Worm (Caenorhabditis elegans) whole organism, young adult: ENCODE results near the gene F58A6.2.
A peak's percentile ranks its signal among the peaks of the same experiment; 100 is the strongest.

Source experiments
- B0261.1 ChIP-seq: sonication (generic microtip); optimal IDR thresholded peaks from 2 replicates; lab custom pipeline; 2016; ENCODE audit warnings: mild to moderate bottlenecking, missing genetic modification characterization, moderate library complexity, missing compliant biosample characterization
- B0336.3 ChIP-seq: fragments of 200-800 bp; sonication (Bioruptor generic); IDR thresholded peaks from 2 replicates; pipeline ENCODE4 v1.3.6; 2022; ENCODE audit warnings: missing genetic modification characterization, missing compliant biosample characterization
- C17E4.6 ChIP-seq: fragments of 200-800 bp; sonication (Bioruptor generic); IDR thresholded peaks from 2 replicates; pipeline ENCODE4 v1.3.6; 2022; ENCODE audit warnings: missing genetic modification reagents, missing genetic modification characterization, missing compliant biosample characterization
- D2030.7 ChIP-seq: fragments of 200-800 bp; sonication (Bioruptor generic); IDR thresholded peaks from 2 replicates; pipeline ENCODE4 v1.3.6; 2022; ENCODE audit warnings: missing genetic modification reagents, missing genetic modification characterization, missing compliant biosample characterization
- F37B4.10 ChIP-seq: fragments of 200-800 bp; sonication (Bioruptor generic); IDR thresholded peaks from 2 replicates; pipeline ENCODE4 v1.3.6; 2022; ENCODE audit warnings: missing genetic modification characterization, missing compliant biosample characterization
- F49E8.2 ChIP-seq: sonication (generic microtip); optimal IDR thresholded peaks from 3 replicates; lab custom pipeline; 2017; ENCODE audit warnings: missing genetic modification characterization, mild to moderate bottlenecking, missing compliant biosample characterization, antibody characterized with exemption, moderate library complexity; ENCODE audit not compliant: insufficient read depth
- K12H6.12 ChIP-seq: fragments of 200-800 bp; sonication (Bioruptor generic); optimal IDR thresholded peaks from 2 replicates; lab custom pipeline; 2018; ENCODE audit warnings: mild to moderate bottlenecking, missing genetic modification characterization, missing compliant biosample characterization
- Y53F4B.3 ChIP-seq: fragments of 200-800 bp; sonication (Bioruptor generic); IDR thresholded peaks from 2 replicates; pipeline ENCODE4 v1.3.6; 2022; ENCODE audit warnings: missing genetic modification reagents, missing genetic modification characterization, missing compliant biosample characterization
- Y67H2A.10 ChIP-seq: fragments of 200-800 bp; sonication (Bioruptor generic); conservative IDR thresholded peaks from 2 replicates; pipeline ENCODE4 v1.3.6; 2022; ENCODE audit warnings: missing genetic modification reagents, missing genetic modification characterization, missing compliant biosample characterization
- Y79H2A.3 ChIP-seq: fragments of 200-800 bp; sonication (Bioruptor generic); conservative IDR thresholded peaks from 2 replicates; pipeline ENCODE4 v1.3.6; 2022; ENCODE audit warnings: missing genetic modification reagents, missing genetic modification characterization, missing compliant biosample characterization
- akir-1 ChIP-seq: fragments of 200-800 bp; sonication (Bioruptor generic); optimal IDR thresholded peaks from 2 replicates; lab custom pipeline; 2018; ENCODE audit warnings: mild to moderate bottlenecking, missing genetic modification characterization, moderate library complexity, missing compliant biosample characterization
- aptf-2 ChIP-seq: fragments of 200-800 bp; sonication (Bioruptor generic); conservative IDR thresholded peaks from 2 replicates; pipeline ENCODE4 v1.3.6; 2022; ENCODE audit warnings: missing genetic modification reagents, missing genetic modification characterization, missing compliant biosample characterization
- aptf-3 ChIP-seq: fragments of 200-800 bp; sonication (Bioruptor generic); IDR thresholded peaks from 2 replicates; pipeline ENCODE4 v1.3.6; 2022; ENCODE audit warnings: missing genetic modification characterization, missing compliant biosample characterization
- bed-1 ChIP-seq: fragments of 200-800 bp; sonication (Bioruptor generic); IDR thresholded peaks from 2 replicates; pipeline ENCODE4 v1.3.6; 2022; ENCODE audit warnings: missing genetic modification reagents, missing genetic modification characterization, missing compliant biosample characterization
- bed-2 ChIP-seq: fragments of 200-800 bp; sonication (Bioruptor generic); IDR thresholded peaks from 2 replicates; pipeline ENCODE4 v1.3.6; 2022; ENCODE audit warnings: missing genetic modification reagents, missing genetic modification characterization, missing compliant biosample characterization
- ccch-3 ChIP-seq: fragments of 200-800 bp; sonication (Bioruptor generic); optimal IDR thresholded peaks from 2 replicates; lab custom pipeline; 2018; ENCODE audit warnings: mild to moderate bottlenecking, missing genetic modification characterization, missing compliant biosample characterization
- cebp-1 ChIP-seq, 2 experiments: fragments of 200-800 bp in 1 of 2; sonication (Bioruptor generic) in 1 of 2; sonication (generic microtip) in 1 of 2; IDR thresholded peaks in 1 of 2; optimal IDR thresholded peaks in 1 of 2; 2 replicates each; pipeline versions ENCODE4 v1.3.6 to Lab custom; 2017 to 2022; ENCODE audit warnings: missing compliant biosample characterization in 2 of 2, missing genetic modification characterization in 2 of 2, mild to moderate bottlenecking in 1 of 2, missing genetic modification reagents in 1 of 2, moderate library complexity in 1 of 2
- ceh-100 ChIP-seq: fragments of 200-800 bp; sonication (Bioruptor generic); IDR thresholded peaks from 2 replicates; pipeline ENCODE4 v1.3.6; 2022; ENCODE audit warnings: missing genetic modification reagents, missing genetic modification characterization, missing compliant biosample characterization
- ceh-40 ChIP-seq: fragments of 200-800 bp; sonication (Bioruptor generic); IDR thresholded peaks from 2 replicates; pipeline ENCODE4 v1.3.6; 2022; ENCODE audit warnings: missing genetic modification characterization, missing compliant biosample characterization
- die-1 ChIP-seq: sonication (generic microtip); optimal IDR thresholded peaks from 2 replicates; lab custom pipeline; 2016; ENCODE audit warnings: missing genotype, mild to moderate bottlenecking, missing genetic modification characterization, missing compliant biosample characterization
- dpl-1 ChIP-seq: fragments of 150-350 bp; optimal IDR thresholded peaks from 2 replicates; lab custom pipeline; 2014; ENCODE audit warnings: missing biosample characterization, missing genetic modification reagents, missing genetic modification characterization
- efl-1 ChIP-seq: fragments of 150-350 bp; optimal IDR thresholded peaks from 2 replicates; lab custom pipeline; 2014; ENCODE audit warnings: missing biosample characterization, missing genetic modification reagents, missing genetic modification characterization
- ekl-4 ChIP-seq: fragments of 200-800 bp; sonication (Bioruptor generic); IDR thresholded peaks from 2 replicates; pipeline ENCODE4 v1.3.6; 2022; ENCODE audit warnings: missing genetic modification reagents, missing genetic modification characterization, missing compliant biosample characterization
- ets-4 ChIP-seq: fragments of 200-800 bp; sonication (Bioruptor generic); optimal IDR thresholded peaks from 2 replicates; lab custom pipeline; 2018; ENCODE audit warnings: mild to moderate bottlenecking, missing genetic modification characterization, missing compliant biosample characterization
- fkh-3 ChIP-seq: sonication (generic microtip); optimal IDR thresholded peaks from 2 replicates; lab custom pipeline; 2016; ENCODE audit warnings: mild to moderate bottlenecking, missing genetic modification characterization, missing compliant biosample characterization
- him-1 ChIP-seq: sonication (generic microtip); optimal IDR thresholded peaks from 2 replicates; lab custom pipeline; 2016; ENCODE audit warnings: missing genotype, missing genetic modification reagents, missing genetic modification characterization, missing compliant biosample characterization
- hmg-1.2 ChIP-seq: fragments of 200-800 bp; sonication (Bioruptor generic); IDR thresholded peaks from 2 replicates; pipeline ENCODE4 v1.3.6; 2022; ENCODE audit warnings: missing genetic modification reagents, missing genetic modification characterization, missing compliant biosample characterization
- let-526 ChIP-seq: fragments of 200-800 bp; sonication (Bioruptor generic); IDR thresholded peaks from 2 replicates; pipeline ENCODE4 v1.3.6; 2022; ENCODE audit warnings: missing genetic modification reagents, missing genetic modification characterization, missing compliant biosample characterization
- madf-10 ChIP-seq: sonication (generic microtip); optimal IDR thresholded peaks from 2 replicates; lab custom pipeline; 2016; ENCODE audit warnings: mild to moderate bottlenecking, missing genetic modification characterization, missing compliant biosample characterization
- madf-8 ChIP-seq: fragments of 200-800 bp; sonication (Bioruptor generic); conservative IDR thresholded peaks from 2 replicates; pipeline ENCODE4 v1.3.6; 2022; ENCODE audit warnings: missing genetic modification reagents, missing genetic modification characterization, missing compliant biosample characterization
- mes-4 ChIP-seq: sonication (generic microtip); optimal IDR thresholded peaks from 2 replicates; lab custom pipeline; 2016; ENCODE audit warnings: missing genotype, missing genetic modification characterization, missing compliant biosample characterization
- pbrm-1 ChIP-seq: fragments of 200-800 bp; sonication (Bioruptor generic); IDR thresholded peaks from 2 replicates; pipeline ENCODE4 v1.3.6; 2022; ENCODE audit warnings: missing genetic modification reagents, missing genetic modification characterization, missing compliant biosample characterization
- pha-4 ChIP-seq: fragments of 150-350 bp; sonication (generic microtip); optimal IDR thresholded peaks from 2 replicates; lab custom pipeline; 2014; ENCODE audit warnings: missing biosample characterization, missing genetic modification reagents, missing genetic modification characterization
- sea-2 ChIP-seq: fragments of 200-800 bp; sonication (Bioruptor generic); IDR thresholded peaks from 2 replicates; pipeline ENCODE4 v1.3.6; 2022; ENCODE audit warnings: missing genetic modification characterization, missing compliant biosample characterization
- snpc-1.3 ChIP-seq: sonication (generic microtip); optimal IDR thresholded peaks from 2 replicates; lab custom pipeline; 2017; ENCODE audit warnings: missing genetic modification characterization, mild to moderate bottlenecking, missing compliant biosample characterization, antibody characterized with exemption, moderate library complexity, missing genotype, missing genetic modification reagents; ENCODE audit not compliant: insufficient read depth
- snpc-3.4 ChIP-seq: sonication (generic microtip); optimal IDR thresholded peaks from 2 replicates; lab custom pipeline; 2017; ENCODE audit warnings: missing genetic modification characterization, mild to moderate bottlenecking, missing compliant biosample characterization, antibody characterized with exemption, moderate library complexity, missing genotype, missing genetic modification reagents
- snpc-4 ChIP-seq, 5 experiments: fragments of 150-350 bp in 1 of 5; sonication (generic microtip) in 4 of 5; optimal IDR thresholded peaks; 2 replicates each; lab custom pipeline; 2014 to 2018; ENCODE audit warnings: missing genetic modification characterization in 5 of 5, missing biosample characterization in 3 of 5, antibody characterized with exemption in 2 of 5, mild to moderate bottlenecking in 2 of 5, missing compliant biosample characterization in 2 of 5, missing genotype in 2 of 5, moderate library complexity in 2 of 5, missing genetic modification reagents in 1 of 5
- tbp1 ChIP-seq: fragments of 200-800 bp; sonication (Bioruptor generic); optimal IDR thresholded peaks from 2 replicates; lab custom pipeline; 2018; ENCODE audit warnings: mild to moderate bottlenecking, missing genetic modification characterization, missing compliant biosample characterization
- tbx-9 ChIP-seq: sonication (generic microtip); optimal IDR thresholded peaks from 2 replicates; lab custom pipeline; 2016; ENCODE audit warnings: borderline replicate concordance, missing genetic modification characterization, inconsistent platforms, missing compliant biosample characterization
- unc-62 ChIP-seq: fragments of 150-350 bp; optimal IDR thresholded peaks from 2 replicates; lab custom pipeline; 2014; ENCODE audit warnings: missing biosample characterization, missing genetic modification reagents, missing genetic modification characterization
- xnd-1 ChIP-seq: sonication (generic microtip); optimal IDR thresholded peaks from 2 replicates; lab custom pipeline; 2016; ENCODE audit warnings: missing genotype, missing genetic modification reagents, missing genetic modification characterization, missing compliant biosample characterization
- ztf-18 ChIP-seq: sonication (generic microtip); optimal IDR thresholded peaks from 2 replicates; lab custom pipeline; 2016; ENCODE audit warnings: missing genotype, mild to moderate bottlenecking, missing genetic modification characterization, missing compliant biosample characterization
- ztf-28 ChIP-seq: fragments of 200-800 bp; sonication (Bioruptor generic); IDR thresholded peaks from 2 replicates; pipeline ENCODE4 v1.3.6; 2022; ENCODE audit warnings: missing genetic modification reagents, missing genetic modification characterization, missing compliant biosample characterization
- ztf-3 ChIP-seq: fragments of 200-800 bp; sonication (Bioruptor generic); optimal IDR thresholded peaks from 2 replicates; lab custom pipeline; 2018; ENCODE audit warnings: mild to moderate bottlenecking, missing genetic modification characterization, missing compliant biosample characterization

F58A6.2 gene

DNA sequence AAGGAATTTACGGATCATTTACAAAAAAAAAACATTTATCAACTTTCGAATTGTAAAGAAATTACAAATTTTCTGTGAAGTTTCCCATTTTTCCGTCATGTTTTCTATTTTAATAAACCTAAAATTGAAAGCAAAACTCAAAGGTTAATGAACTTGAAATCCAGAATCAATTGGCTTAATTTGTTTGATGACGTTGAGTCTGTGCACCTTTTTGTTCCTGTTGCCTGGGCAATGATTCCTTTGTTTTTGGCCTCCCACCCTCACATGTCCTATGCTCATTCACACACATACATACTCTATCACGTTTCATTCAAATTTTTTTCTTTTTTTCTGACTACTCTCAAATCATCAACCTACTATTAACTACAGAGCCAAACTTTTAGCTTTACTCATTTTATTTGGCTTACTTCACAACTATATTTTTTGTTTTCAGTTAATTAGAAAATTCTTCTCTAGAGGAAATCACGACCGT lies at the start of gene F58A6.2:
Gene F58A6.2, plus strand, starts transcription at position 422 of the 472 bp plus-strand sequence.
- no peak for TF ChIP-seq Y53F4B.3
- TF ChIP-seq madf-8 (GFP tag; lab: Robert Waterston, UW), result no peak
- TF ChIP-seq bed-1 (GFP tag; lab: Robert Waterston, UW), result no peak
- TF ChIP-seq aptf-2 (GFP tag; lab: Robert Waterston, UW), result no peak
- TF ChIP-seq pbrm-1 (GFP tag; lab: Robert Waterston, UW), result no peak
- TF ChIP-seq fkh-3 (tag; lab: Kevin White, UChicago), result no peak
- no peak for TF ChIP-seq sea-2 (GFP tag; lab: Robert Waterston, UW)
- TF ChIP-seq Y67H2A.10 (GFP tag; lab: Robert Waterston, UW), result no peak
- TF ChIP-seq ceh-100 (GFP tag; lab: Robert Waterston, UW), result no peak
- TF ChIP-seq bed-2, result no peak
- no peak for TF ChIP-seq tbp1 (GFP tag; lab: Kevin White, UChicago)
- TF ChIP-seq aptf-3 (GFP tag; lab: Robert Waterston, UW), result no peak
- no peak for TF ChIP-seq unc-62 (GFP tag; lab: Kevin White, UChicago)

DNA sequence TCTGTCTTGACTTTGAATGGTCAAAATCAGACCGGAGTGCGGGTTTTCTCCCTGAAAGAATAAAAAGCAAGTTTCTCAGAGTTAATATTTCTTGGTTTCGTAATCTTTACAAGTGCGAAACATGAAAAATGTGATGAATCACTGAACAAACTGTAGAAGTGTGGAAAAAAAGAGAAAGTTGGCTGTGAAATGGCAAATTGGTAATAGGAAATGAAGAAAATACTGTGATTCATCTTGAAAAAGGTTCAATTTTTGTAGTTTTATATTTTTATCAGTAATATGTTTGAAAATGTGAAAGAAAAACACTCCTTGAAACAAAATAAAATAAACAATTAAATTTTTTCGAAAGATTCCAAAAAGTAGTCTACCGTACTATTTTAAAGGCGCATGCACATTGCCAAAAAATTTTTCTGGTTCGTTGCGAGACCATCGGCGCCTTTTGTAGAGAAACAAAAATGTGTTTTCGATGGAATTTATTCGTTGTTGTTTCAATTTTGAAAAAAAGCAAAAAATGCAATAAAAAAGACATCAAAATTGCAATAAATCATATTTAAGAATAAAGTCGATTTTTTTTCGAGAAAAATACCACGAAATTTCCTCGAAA lies 44.8 kb upstream of the F58A6.2 start, which contains the start of gene pld-1:
Gene pld-1, minus strand, starts transcription at position 51 of the 604 bp plus-strand sequence.
- no peak for TF ChIP-seq akir-1 (GFP tag; lab: Kevin White, UChicago)
- no peak for TF ChIP-seq B0261.1
- TF ChIP-seq C17E4.6, result no peak
- no peak for TF ChIP-seq ztf-28
- no peak for TF ChIP-seq mes-4 (tag; lab: Kevin White, UChicago)
- no peak for TF ChIP-seq ceh-100 (GFP tag; lab: Robert Waterston, UW)
- TF ChIP-seq madf-8 (GFP tag; lab: Robert Waterston, UW), result peak; percentile 86
- peak; percentile 65 for TF ChIP-seq F49E8.2 (tag; lab: Kevin White, UChicago)
- TF ChIP-seq Y79H2A.3, result no peak
- TF ChIP-seq ztf-3, result no peak
- TF ChIP-seq ekl-4, result no peak
- TF ChIP-seq D2030.7 (GFP tag; lab: Robert Waterston, UW), result peak; percentile 60
- no peak for TF ChIP-seq cebp-1 (GFP tag; IDR thresholded peaks at IDR 0.05; lab: Robert Waterston, UW)
- TF ChIP-seq cebp-1 (tag; optimal IDR thresholded peaks at IDR 0.05; lab: Kevin White, UChicago), result no peak
- TF ChIP-seq pha-4 (tag; lab: Kevin White, UChicago), result no peak
- TF ChIP-seq die-1 (tag; lab: Kevin White, UChicago), result no peak
- TF ChIP-seq snpc-4 (GFP tag; optimal IDR thresholded peaks at IDR 0.05; lab: Kevin White, UChicago), result no peak
- TF ChIP-seq snpc-4 (tag; optimal IDR thresholded peaks at IDR 0.05; lab: Kevin White, UChicago), result peak in 1 of 4 experiments; percentile 7
- no peak for TF ChIP-seq let-526 (GFP tag; lab: Robert Waterston, UW)
- no peak for TF ChIP-seq ets-4
- peak; percentile 49 for TF ChIP-seq dpl-1 (GFP tag; lab: Kevin White, UChicago)
- no peak for TF ChIP-seq B0336.3
- TF ChIP-seq efl-1, result peak; percentile 80
- no peak for TF ChIP-seq K12H6.12 (tag; lab: Kevin White, UChicago)
- TF ChIP-seq snpc-3.4 (tag; lab: Kevin White, UChicago), result peak; percentile 76
- peak; percentile 93 for TF ChIP-seq xnd-1 (tag; lab: Kevin White, UChicago)
- TF ChIP-seq tbp1 (GFP tag; lab: Kevin White, UChicago), result peak; percentile 25
- no peak for TF ChIP-seq F37B4.10 (GFP tag; lab: Robert Waterston, UW)
- no peak for TF ChIP-seq pbrm-1 (GFP tag; lab: Robert Waterston, UW)
- TF ChIP-seq ztf-18 (tag; lab: Kevin White, UChicago), result no peak
- no peak for TF ChIP-seq ccch-3
- TF ChIP-seq snpc-1.3, result peak; percentile 43
- TF ChIP-seq him-1 (tag; lab: Kevin White, UChicago), result no peak
- TF ChIP-seq hmg-1.2, result no peak
- no peak for TF ChIP-seq ceh-40 (GFP tag; lab: Robert Waterston, UW)
- TF ChIP-seq sea-2 (GFP tag; lab: Robert Waterston, UW), result no peak
- no peak for TF ChIP-seq tbx-9 (tag; lab: Kevin White, UChicago)
- TF ChIP-seq madf-10 (tag; lab: Kevin White, UChicago), result no peak
